Worm (Caenorhabditis elegans) whole organism, L3 larva: Measurements from ENCODE around the gene hacd-1.

Experiments
- R02D3.7 ChIP-seq: fragments of 150-350 bp; optimal IDR thresholded peaks from 2 replicates; lab custom pipeline; 2014; ENCODE audit warnings: missing biosample characterization, missing genetic modification characterization
- ZK546.5 ChIP-seq: sonication (generic microtip); optimal IDR thresholded peaks from 2 replicates; lab custom pipeline; 2017; ENCODE audit warnings: missing biosample characterization, missing genetic modification characterization
- ama-1 ChIP-seq: fragments of 150-350 bp; optimal IDR thresholded peaks from 2 replicates; lab custom pipeline; 2018
- ceh-16 ChIP-seq: sonication (generic microtip); optimal IDR thresholded peaks from 2 replicates; lab custom pipeline; 2017; ENCODE audit warnings: missing biosample characterization, missing genetic modification characterization
- ceh-82 ChIP-seq: fragments of 150-350 bp; optimal IDR thresholded peaks from 2 replicates; lab custom pipeline; 2014; ENCODE audit warnings: missing biosample characterization, missing genetic modification characterization
- ceh-9 ChIP-seq: sonication (generic microtip); optimal IDR thresholded peaks from 2 replicates; lab custom pipeline; 2018; ENCODE audit warnings: missing biosample characterization, missing genetic modification characterization
- daf-12 ChIP-seq: fragments of 150-350 bp; optimal IDR thresholded peaks from 2 replicates; lab custom pipeline; 2014; ENCODE audit warnings: missing biosample characterization, missing genetic modification reagents, missing genetic modification characterization
- egl-5 ChIP-seq: fragments of 150-350 bp; optimal IDR thresholded peaks from 2 replicates; lab custom pipeline; 2017; ENCODE audit warnings: missing biosample characterization, missing genetic modification reagents, missing genetic modification characterization, inconsistent platforms
- elt-2 ChIP-seq: sonication (generic microtip); optimal IDR thresholded peaks from 2 replicates; lab custom pipeline; 2016; ENCODE audit warnings: missing genetic modification reagents, mild to moderate bottlenecking, missing genetic modification characterization, missing compliant biosample characterization
- elt-3 ChIP-seq, 3 experiments: fragments of 150-350 bp in 1 of 3; sonication (generic microtip) in 2 of 3; optimal IDR thresholded peaks; 2 replicates in 2 of 3; 4 replicates in 1 of 3; lab custom pipeline; 2014 to 2017; ENCODE audit warnings: missing biosample characterization in 3 of 3, missing genetic modification characterization in 3 of 3
- eor-1 ChIP-seq, 2 experiments: fragments of 150-350 bp; optimal IDR thresholded peaks; 2 replicates each; lab custom pipeline; 2014 to 2018; ENCODE audit warnings: missing biosample characterization in 2 of 2, missing genetic modification characterization in 2 of 2
- fos-1 ChIP-seq: fragments of 150-350 bp; optimal IDR thresholded peaks from 2 replicates; lab custom pipeline; 2014; ENCODE audit warnings: missing biosample characterization, missing genetic modification characterization
- hmg-11 ChIP-seq: sonication (generic microtip); optimal IDR thresholded peaks from 2 replicates; lab custom pipeline; 2016; ENCODE audit warnings: missing genetic modification characterization, missing compliant biosample characterization
- jun-1 ChIP-seq: fragments of 150-350 bp; optimal IDR thresholded peaks from 2 replicates; lab custom pipeline; 2014; ENCODE audit warnings: missing biosample characterization, missing genetic modification reagents, missing genetic modification characterization
- lin-15B ChIP-seq: fragments of 150-350 bp; optimal IDR thresholded peaks from 2 replicates; lab custom pipeline; 2014; ENCODE audit warnings: missing biosample characterization, missing genetic modification characterization
- lin-39 ChIP-seq: fragments of 150-350 bp; optimal IDR thresholded peaks from 2 replicates; lab custom pipeline; 2018; ENCODE audit warnings: missing biosample characterization, missing genetic modification reagents, missing genetic modification characterization
- lsy-12 ChIP-seq: sonication (generic microtip); optimal IDR thresholded peaks from 2 replicates; lab custom pipeline; 2016; ENCODE audit warnings: mild to moderate bottlenecking, missing genetic modification characterization, missing compliant biosample characterization
- mdl-1 ChIP-seq: fragments of 150-350 bp; optimal IDR thresholded peaks from 2 replicates; lab custom pipeline; 2014; ENCODE audit warnings: missing biosample characterization, missing genetic modification characterization
- nhr-11 ChIP-seq: fragments of 150-350 bp; optimal IDR thresholded peaks from 2 replicates; lab custom pipeline; 2014; ENCODE audit warnings: missing biosample characterization, missing genetic modification characterization
- nhr-12 ChIP-seq: fragments of 150-350 bp; optimal IDR thresholded peaks from 2 replicates; lab custom pipeline; 2014; ENCODE audit warnings: missing biosample characterization, missing genetic modification characterization
- nhr-23 ChIP-seq: fragments of 150-350 bp; optimal IDR thresholded peaks from 2 replicates; lab custom pipeline; 2014; ENCODE audit warnings: missing biosample characterization, missing genetic modification reagents, missing genetic modification characterization
- nhr-237 ChIP-seq: fragments of 150-350 bp; optimal IDR thresholded peaks from 2 replicates; lab custom pipeline; 2014; ENCODE audit warnings: missing biosample characterization, missing genetic modification characterization
- nhr-25 ChIP-seq: sonication (generic microtip); optimal IDR thresholded peaks from 2 replicates; lab custom pipeline; 2017; ENCODE audit warnings: missing biosample characterization, missing genetic modification characterization
- nhr-28 ChIP-seq: fragments of 150-350 bp; optimal IDR thresholded peaks from 2 replicates; lab custom pipeline; 2014; ENCODE audit warnings: missing biosample characterization, missing genetic modification characterization
- nhr-67 ChIP-seq: fragments of 150-350 bp; optimal IDR thresholded peaks from 2 replicates; lab custom pipeline; 2014; ENCODE audit warnings: missing biosample characterization, missing genetic modification characterization
- nhr-76 ChIP-seq: fragments of 150-350 bp; sonication (generic microtip); optimal IDR thresholded peaks from 5 replicates; lab custom pipeline; 2014; ENCODE audit warnings: missing biosample characterization, missing genetic modification characterization
- pha-4 ChIP-seq: fragments of 150-350 bp; optimal IDR thresholded peaks from 2 replicates; lab custom pipeline; 2014; ENCODE audit warnings: missing biosample characterization, missing genetic modification reagents, missing genetic modification characterization
- pqm-1 ChIP-seq: fragments of 150-350 bp; optimal IDR thresholded peaks from 2 replicates; lab custom pipeline; 2017; ENCODE audit warnings: missing biosample characterization, missing genetic modification characterization, inconsistent platforms
- sea-2 ChIP-seq: fragments of 150-350 bp; sonication (generic microtip); optimal IDR thresholded peaks from 4 replicates; lab custom pipeline; 2014; ENCODE audit warnings: missing biosample characterization, missing genetic modification reagents, missing genetic modification characterization
- skn-1 ChIP-seq: fragments of 150-350 bp; optimal IDR thresholded peaks from 2 replicates; lab custom pipeline; 2014; ENCODE audit warnings: missing biosample characterization, missing genetic modification characterization
- snpc-4 ChIP-seq: fragments of 150-350 bp; optimal IDR thresholded peaks from 2 replicates; lab custom pipeline; 2014; ENCODE audit warnings: missing biosample characterization, missing genetic modification characterization
- tbx-2 ChIP-seq: sonication (generic microtip); optimal IDR thresholded peaks from 2 replicates; lab custom pipeline; 2016; ENCODE audit warnings: mild to moderate bottlenecking, missing genetic modification characterization, missing compliant biosample characterization
- unc-39 ChIP-seq: sonication (generic microtip); optimal IDR thresholded peaks from 4 replicates; lab custom pipeline; 2017; ENCODE audit warnings: missing biosample characterization, missing genetic modification characterization
- zag-1 ChIP-seq: fragments of 150-350 bp; optimal IDR thresholded peaks from 2 replicates; lab custom pipeline; 2014; ENCODE audit warnings: missing biosample characterization, missing genetic modification characterization
- ztf-11 ChIP-seq: fragments of 150-350 bp; optimal IDR thresholded peaks from 2 replicates; lab custom pipeline; 2014; ENCODE audit warnings: missing biosample characterization, missing genetic modification characterization

Gene hacd-1

DNA sequence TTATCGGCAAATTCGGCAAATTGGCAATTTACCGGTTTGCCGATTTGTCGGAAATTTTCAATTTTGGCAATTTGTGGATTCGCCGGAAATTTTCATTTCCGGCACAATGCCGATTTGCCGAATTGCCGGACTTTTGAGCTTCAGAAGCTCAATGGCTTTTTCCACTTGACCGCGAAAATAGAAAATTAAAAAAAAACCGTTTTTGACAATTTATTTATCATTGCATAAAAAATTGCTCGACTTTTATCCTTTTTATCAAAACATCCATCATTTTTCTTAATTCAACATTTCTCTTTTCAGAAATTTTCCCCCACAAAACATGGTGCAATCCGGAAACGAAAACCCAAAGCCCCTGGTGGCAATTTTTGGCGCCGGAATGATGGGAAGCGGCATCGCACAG lies at the start of gene hacd-1:
hacd-1 (plus strand) TSS at position 301 of the 400 bp plus-strand sequence.
- no peak for TF ChIP-seq sea-2
- TF ChIP-seq ama-1: no peak
- no peak for TF ChIP-seq nhr-67
- no peak for TF ChIP-seq nhr-11 (tag; lab: Kevin White, UChicago)
- TF ChIP-seq ceh-82 (tag; lab: Kevin White, UChicago): no peak
- no peak for TF ChIP-seq tbx-2
- TF ChIP-seq, all 47 proteins: peak for 0

- TF ChIP-seq mdl-1 (tag; lab: Kevin White, UChicago) (no peak), hmg-11 (tag; lab: Kevin White, UChicago) (no peak), ztf-11 (no peak), ZK546.5 (tag; lab: Kevin White, UChicago) (no peak), sea-2 (no peak), ama-1 (no peak), elt-3 (tag; optimal IDR thresholded peaks at IDR 0.05; lab: Kevin White, UChicago) (no peak), jun-1 (tag; lab: Kevin White, UChicago) (no peak), nhr-28 (tag; lab: Kevin White, UChicago) (no peak), tbx-2 (no peak), nhr-25 (tag; lab: Kevin White, UChicago) (no peak), lin-15B (tag; lab: Kevin White, UChicago) (no peak)
Observed at ce11 chrV:1410727-1411126, 49.4 kb upstream of the hacd-1 start.

ce11 chrV:1411459-1411858 lies 48.7 kb upstream of the hacd-1 start, which contains the start of gene snt-5:
Gene snt-5, minus strand, starts transcription at chrV:1411559.
- TF ChIP-seq egl-5 (tag; lab: Kevin White, UChicago): no peak

DNA sequence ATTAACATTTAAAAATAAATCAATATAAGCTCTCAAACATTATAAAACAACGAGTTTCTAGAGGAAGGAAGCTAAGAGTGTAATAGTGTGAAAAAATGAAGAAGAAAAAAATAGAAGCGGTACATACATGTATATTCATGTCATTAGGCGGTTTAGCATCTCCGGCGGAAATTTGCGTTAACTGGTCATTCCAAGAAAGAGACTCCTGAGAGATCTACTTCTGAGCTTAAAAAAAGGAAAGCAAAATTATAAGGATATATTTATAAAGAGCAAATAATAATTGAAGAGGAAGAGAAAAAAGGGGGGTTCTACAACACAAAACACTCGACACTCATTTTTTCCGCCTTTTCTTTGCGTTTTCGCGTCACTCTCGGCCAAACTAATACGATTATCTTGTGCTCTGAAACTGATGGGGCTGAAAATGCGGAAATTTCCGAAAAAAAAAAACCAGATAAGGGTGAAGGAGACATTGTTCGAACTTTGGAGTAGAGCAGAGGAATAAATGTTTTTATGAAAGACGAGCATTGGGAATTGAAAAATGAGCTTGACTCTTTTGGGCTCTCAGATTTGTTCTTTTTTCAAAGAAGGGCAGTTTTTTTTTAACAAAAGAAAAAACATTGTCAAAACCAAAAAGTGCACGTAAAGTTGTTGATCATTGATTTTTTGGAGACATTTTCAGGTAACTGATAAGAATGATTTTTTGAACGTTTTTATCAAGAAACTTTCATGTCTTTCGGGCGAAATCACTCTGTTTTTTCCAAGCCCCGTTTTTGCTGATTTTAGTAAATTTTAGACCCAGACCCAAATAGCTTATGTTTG lies 45.3 kb upstream of the hacd-1 start:
- no peak for TF ChIP-seq nhr-12
- TF ChIP-seq nhr-76 (tag; lab: Kevin White, UChicago): no peak
- no peak for TF ChIP-seq fos-1 (tag; lab: Kevin White, UChicago)
- peak; percentile 42 for TF ChIP-seq pqm-1 (tag; lab: Kevin White, UChicago)
- TF ChIP-seq ZK546.5 (tag; lab: Kevin White, UChicago): no peak
- no peak for TF ChIP-seq ceh-82 (tag; lab: Kevin White, UChicago)
- peak; percentile 81 for TF ChIP-seq elt-2

ce11 chrV:1416154-1416553 lies 44.0 kb upstream of the hacd-1 start:
- no peak for TF ChIP-seq R02D3.7
- TF ChIP-seq ZK546.5 (tag; lab: Kevin White, UChicago): no peak
- TF ChIP-seq ztf-11: no peak
- TF ChIP-seq unc-39 (tag; lab: Kevin White, UChicago): no peak
- TF ChIP-seq skn-1 (tag; lab: Kevin White, UChicago): no peak
- TF ChIP-seq ceh-16 (tag; lab: Kevin White, UChicago): no peak
- no peak for TF ChIP-seq nhr-11 (tag; lab: Kevin White, UChicago)
- TF ChIP-seq ceh-9: no peak
- no peak for TF ChIP-seq tbx-2
- no peak for TF ChIP-seq elt-2
- no peak for TF ChIP-seq daf-12 (tag; lab: Kevin White, UChicago)
- no peak for TF ChIP-seq nhr-67
- TF ChIP-seq sea-2: no peak
- TF ChIP-seq mdl-1 (tag; lab: Kevin White, UChicago): no peak
- no peak for TF ChIP-seq pha-4 (tag; lab: Kevin White, UChicago)
- TF ChIP-seq eor-1 (tag; optimal IDR thresholded peaks at IDR 0.05; lab: Kevin White, UChicago): no peak
- TF ChIP-seq snpc-4: no peak
- no peak for TF ChIP-seq ceh-82 (tag; lab: Kevin White, UChicago)
- TF ChIP-seq lsy-12 (tag; lab: Kevin White, UChicago): no peak
- no peak for TF ChIP-seq nhr-237

ce11 chrV:1422269-1422668 lies 37.9 kb upstream of the hacd-1 start:
- no peak for TF ChIP-seq ceh-16 (tag; lab: Kevin White, UChicago)
- no peak for TF ChIP-seq mdl-1 (tag; lab: Kevin White, UChicago)
- TF ChIP-seq snpc-4: no peak
- no peak for TF ChIP-seq lin-39 (tag; lab: Kevin White, UChicago)
- TF ChIP-seq ZK546.5 (tag; lab: Kevin White, UChicago): no peak
- TF ChIP-seq lin-15B (tag; lab: Kevin White, UChicago): no peak
- no peak for TF ChIP-seq R02D3.7
- no peak for TF ChIP-seq elt-2
- no peak for TF ChIP-seq nhr-76 (tag; lab: Kevin White, UChicago)
- no peak for TF ChIP-seq fos-1 (tag; lab: Kevin White, UChicago)
- no peak for TF ChIP-seq egl-5 (tag; lab: Kevin White, UChicago)
- no peak for TF ChIP-seq nhr-67
- no peak for TF ChIP-seq ama-1
- TF ChIP-seq ceh-9: no peak
- TF ChIP-seq nhr-25 (tag; lab: Kevin White, UChicago): no peak
- no peak for TF ChIP-seq nhr-23 (tag; lab: Kevin White, UChicago)
- TF ChIP-seq zag-1 (tag; lab: Kevin White, UChicago): no peak
- TF ChIP-seq daf-12 (tag; lab: Kevin White, UChicago): no peak
- TF ChIP-seq sea-2: no peak
- TF ChIP-seq ceh-82 (tag; lab: Kevin White, UChicago): no peak
